Worm (Caenorhabditis elegans) whole organism, L1 larva: ENCODE data around the gene col-78.

Source experiments
- C04F5.9 ChIP-seq: sonication (generic microtip); optimal IDR thresholded peaks from 2 replicates; lab custom pipeline; 2016; ENCODE audit warnings: missing genetic modification characterization, missing compliant biosample characterization
- C16A3.4 ChIP-seq: fragments of 150-350 bp; optimal IDR thresholded peaks from 2 replicates; lab custom pipeline; 2014; ENCODE audit warnings: missing biosample characterization, missing genetic modification characterization
- F16B12.6 ChIP-seq: fragments of 150-350 bp; optimal IDR thresholded peaks from 2 replicates; lab custom pipeline; 2014; ENCODE audit warnings: missing biosample characterization, missing genetic modification characterization
- Y116A8C.19 ChIP-seq: sonication (generic microtip); optimal IDR thresholded peaks from 2 replicates; lab custom pipeline; 2016; ENCODE audit warnings: missing compliant biosample characterization, missing genetic modification characterization, borderline replicate concordance
- aha-1 ChIP-seq: fragments of 150-350 bp; optimal IDR thresholded peaks from 2 replicates; lab custom pipeline; 2014; ENCODE audit warnings: missing biosample characterization, missing genetic modification characterization
- alr-1 ChIP-seq: fragments of 200-800 bp; sonication (Bioruptor generic); optimal IDR thresholded peaks from 2 replicates; lab custom pipeline; 2018; ENCODE audit warnings: borderline replicate concordance, mild to moderate bottlenecking, missing genetic modification characterization, missing compliant biosample characterization
- aly-2 ChIP-seq: fragments of 150-350 bp; optimal IDR thresholded peaks from 2 replicates; lab custom pipeline; 2014; ENCODE audit warnings: missing biosample characterization, missing genetic modification characterization
- ama-1 ChIP-seq: fragments of 150-350 bp; optimal IDR thresholded peaks from 2 replicates; lab custom pipeline; 2014
- ceh-63 ChIP-seq: fragments of 200-800 bp; sonication (Bioruptor generic); optimal IDR thresholded peaks from 2 replicates; lab custom pipeline; 2018; ENCODE audit warnings: mild to moderate bottlenecking, missing genetic modification characterization, missing compliant biosample characterization
- ceh-82 ChIP-seq, 3 experiments: fragments of 150-350 bp in 1 of 3; sonication (generic microtip) in 2 of 3; optimal IDR thresholded peaks; 2 replicates each; lab custom pipeline; 2014 to 2017; ENCODE audit warnings: missing biosample characterization in 3 of 3, missing genetic modification characterization in 3 of 3
- ceh-90 ChIP-seq: sonication (generic microtip); optimal IDR thresholded peaks from 2 replicates; lab custom pipeline; 2016; ENCODE audit warnings: missing genetic modification characterization, missing compliant biosample characterization
- dpl-1 ChIP-seq, 3 experiments: fragments of 150-350 bp in 2 of 3; sonication (generic microtip) in 1 of 3; optimal IDR thresholded peaks; 2 replicates each; lab custom pipeline; 2014 to 2017; ENCODE audit warnings: missing biosample characterization in 3 of 3, missing genetic modification characterization in 3 of 3, missing genetic modification reagents in 3 of 3
- dsc-1 ChIP-seq: sonication (generic microtip); optimal IDR thresholded peaks from 2 replicates; lab custom pipeline; 2016; ENCODE audit warnings: mild to moderate bottlenecking, missing genetic modification characterization, missing compliant biosample characterization
- egl-13 ChIP-seq: sonication (generic microtip); optimal IDR thresholded peaks from 2 replicates; lab custom pipeline; 2016; ENCODE audit warnings: missing genotype, missing genetic modification reagents, missing genetic modification characterization, missing compliant biosample characterization
- elt-2 ChIP-seq: sonication (generic microtip); optimal IDR thresholded peaks from 2 replicates; lab custom pipeline; 2016; ENCODE audit warnings: missing genetic modification characterization, mild to moderate bottlenecking, inconsistent platforms, missing compliant biosample characterization, missing genetic modification reagents
- fkh-10 ChIP-seq: sonication (generic microtip); optimal IDR thresholded peaks from 2 replicates; lab custom pipeline; 2017; ENCODE audit warnings: missing biosample characterization, missing genetic modification reagents, missing genetic modification characterization
- fkh-8 ChIP-seq: sonication (generic microtip); optimal IDR thresholded peaks from 2 replicates; lab custom pipeline; 2016; ENCODE audit warnings: mild to moderate bottlenecking, missing genetic modification characterization, missing compliant biosample characterization
- hlh-4 ChIP-seq: sonication (generic microtip); optimal IDR thresholded peaks from 2 replicates; lab custom pipeline; 2016; ENCODE audit warnings: mild to moderate bottlenecking, missing genetic modification characterization, missing compliant biosample characterization
- hpl-2 ChIP-seq: fragments of 150-350 bp; optimal IDR thresholded peaks from 2 replicates; lab custom pipeline; 2014; ENCODE audit warnings: missing biosample characterization, missing genetic modification reagents, missing genetic modification characterization
- irx-1 ChIP-seq: sonication (generic microtip); optimal IDR thresholded peaks from 2 replicates; lab custom pipeline; 2016; ENCODE audit warnings: missing genetic modification characterization, missing compliant biosample characterization
- lin-13 ChIP-seq: fragments of 150-350 bp; optimal IDR thresholded peaks from 2 replicates; lab custom pipeline; 2014; ENCODE audit warnings: missing biosample characterization, missing genetic modification reagents, missing genetic modification characterization
- lin-14 ChIP-seq: fragments of 200-800 bp; sonication (Bioruptor generic); optimal IDR thresholded peaks from 2 replicates; lab custom pipeline; 2018; ENCODE audit warnings: mild to moderate bottlenecking, missing genetic modification characterization, moderate library complexity, missing compliant biosample characterization
- lin-15B ChIP-seq: fragments of 150-350 bp; sonication (generic microtip); optimal IDR thresholded peaks from 3 replicates; lab custom pipeline; 2014; ENCODE audit warnings: missing biosample characterization, missing genetic modification characterization
- lin-35 ChIP-seq, 2 experiments: fragments of 150-350 bp; optimal IDR thresholded peaks; 2 replicates each; lab custom pipeline; 2014; ENCODE audit warnings: missing biosample characterization in 2 of 2, missing genetic modification characterization in 2 of 2, missing genetic modification reagents in 2 of 2
- lir-3 ChIP-seq: sonication (generic microtip); optimal IDR thresholded peaks from 2 replicates; lab custom pipeline; 2016; ENCODE audit warnings: mild to moderate bottlenecking, missing genetic modification characterization, moderate library complexity, missing compliant biosample characterization; ENCODE audit not compliant: poor library complexity
- lsy-2 ChIP-seq, 2 experiments: fragments of 150-350 bp; optimal IDR thresholded peaks; 2 replicates each; lab custom pipeline; 2014; ENCODE audit warnings: missing biosample characterization in 2 of 2, missing genetic modification characterization in 2 of 2
- mab-9 ChIP-seq: fragments of 200-800 bp; sonication (Bioruptor generic); IDR thresholded peaks from 2 replicates; pipeline ENCODE4 v1.3.6; 2022; ENCODE audit warnings: missing genetic modification reagents, missing genetic modification characterization, missing compliant biosample characterization
- mdl-1 ChIP-seq, 2 experiments: fragments of 150-350 bp; optimal IDR thresholded peaks; 2 replicates each; lab custom pipeline; 2014 to 2017; ENCODE audit warnings: missing biosample characterization in 2 of 2, missing genetic modification characterization in 2 of 2, inconsistent platforms in 1 of 2
- mep-1 ChIP-seq: fragments of 150-350 bp; optimal IDR thresholded peaks from 2 replicates; lab custom pipeline; 2014; ENCODE audit warnings: missing biosample characterization, missing genetic modification characterization
- nhr-20 ChIP-seq: sonication (generic microtip); optimal IDR thresholded peaks from 2 replicates; lab custom pipeline; 2016; ENCODE audit warnings: mild to moderate bottlenecking, missing genetic modification characterization, missing compliant biosample characterization
- nhr-28 ChIP-seq: fragments of 150-350 bp; optimal IDR thresholded peaks from 2 replicates; lab custom pipeline; 2014; ENCODE audit warnings: missing biosample characterization, missing genetic modification characterization
- nhr-47 ChIP-seq: sonication (generic microtip); optimal IDR thresholded peaks from 2 replicates; lab custom pipeline; 2016; ENCODE audit warnings: mild to moderate bottlenecking, missing genetic modification characterization, moderate library complexity, missing compliant biosample characterization
- nhr-71 ChIP-seq: sonication (generic microtip); optimal IDR thresholded peaks from 2 replicates; lab custom pipeline; 2016; ENCODE audit warnings: mild to moderate bottlenecking, missing genetic modification characterization, moderate library complexity, missing compliant biosample characterization
- nhr-77 ChIP-seq: fragments of 150-350 bp; optimal IDR thresholded peaks from 2 replicates; lab custom pipeline; 2014; ENCODE audit warnings: missing biosample characterization, missing genetic modification characterization
- nhr-84 ChIP-seq: sonication (generic microtip); optimal IDR thresholded peaks from 2 replicates; lab custom pipeline; 2017; ENCODE audit warnings: missing biosample characterization, missing genetic modification characterization
- nhr-85 ChIP-seq: sonication (generic microtip); peaks from one replicate; lab custom pipeline; 2016; ENCODE audit warnings: missing genetic modification characterization, inconsistent platforms, missing compliant biosample characterization
- pag-3 ChIP-seq: sonication (generic microtip); optimal IDR thresholded peaks from 2 replicates; lab custom pipeline; 2017; ENCODE audit warnings: missing genetic modification characterization, mild to moderate bottlenecking, missing compliant biosample characterization, antibody characterized with exemption, borderline replicate concordance; ENCODE audit not compliant: insufficient read depth
- pqm-1 ChIP-seq: sonication (generic microtip); optimal IDR thresholded peaks from 3 replicates; lab custom pipeline; 2017; ENCODE audit warnings: missing biosample characterization, missing genetic modification characterization
- rnt-1 ChIP-seq: sonication (generic microtip); optimal IDR thresholded peaks from 2 replicates; lab custom pipeline; 2016; ENCODE audit warnings: mild to moderate bottlenecking, missing genetic modification characterization, moderate library complexity, missing compliant biosample characterization
- skn-1 ChIP-seq: fragments of 150-350 bp; optimal IDR thresholded peaks from 2 replicates; lab custom pipeline; 2014; ENCODE audit warnings: missing biosample characterization, missing genetic modification characterization
- snpc-4 ChIP-seq: fragments of 150-350 bp; optimal IDR thresholded peaks from 2 replicates; lab custom pipeline; 2014; ENCODE audit warnings: missing biosample characterization, missing genetic modification characterization
- snu-23 ChIP-seq: sonication (generic microtip); optimal IDR thresholded peaks from 2 replicates; lab custom pipeline; 2016; ENCODE audit warnings: missing genetic modification characterization, missing compliant biosample characterization
- sox-4 ChIP-seq: sonication (generic microtip); optimal IDR thresholded peaks from 2 replicates; lab custom pipeline; 2016; ENCODE audit warnings: missing genetic modification characterization, missing compliant biosample characterization
- sup-37 ChIP-seq: fragments of 200-800 bp; sonication (Bioruptor generic); optimal IDR thresholded peaks from 2 replicates; lab custom pipeline; 2018; ENCODE audit warnings: mild to moderate bottlenecking, missing genetic modification characterization, missing compliant biosample characterization
- swsn-7 ChIP-seq: sonication (generic microtip); optimal IDR thresholded peaks from 2 replicates; lab custom pipeline; 2016; ENCODE audit warnings: missing genetic modification characterization, missing compliant biosample characterization
- tbx-2 ChIP-seq: sonication (generic microtip); optimal IDR thresholded peaks from 2 replicates; lab custom pipeline; 2016; ENCODE audit warnings: missing genetic modification characterization, missing compliant biosample characterization
- tlp-1 ChIP-seq: fragments of 150-350 bp; optimal IDR thresholded peaks from 2 replicates; lab custom pipeline; 2014; ENCODE audit warnings: missing biosample characterization, missing genetic modification characterization
- unc-130 ChIP-seq: fragments of 150-350 bp; optimal IDR thresholded peaks from 2 replicates; lab custom pipeline; 2017; ENCODE audit warnings: missing biosample characterization, missing genetic modification characterization, inconsistent platforms
- unc-86 ChIP-seq: sonication (generic microtip); optimal IDR thresholded peaks from 2 replicates; lab custom pipeline; 2016; ENCODE audit warnings: missing genetic modification characterization, missing compliant biosample characterization
- unc-98 ChIP-seq: fragments of 200-800 bp; sonication (Bioruptor generic); IDR thresholded peaks from 2 replicates; pipeline ENCODE4 v1.3.6; 2022; ENCODE audit warnings: missing genetic modification characterization, missing compliant biosample characterization
- xbp-1 ChIP-seq: sonication (generic microtip); optimal IDR thresholded peaks from 2 replicates; lab custom pipeline; 2016; ENCODE audit warnings: missing genetic modification characterization, missing compliant biosample characterization
- zip-4 ChIP-seq: fragments of 200-800 bp; sonication (Bioruptor generic); optimal IDR thresholded peaks from 2 replicates; lab custom pipeline; 2018; ENCODE audit warnings: mild to moderate bottlenecking, missing genetic modification characterization, moderate library complexity, missing compliant biosample characterization
- ztf-11 ChIP-seq, 2 experiments: sonication (generic microtip); optimal IDR thresholded peaks; 2 replicates each; lab custom pipeline; 2016 to 2017; ENCODE audit warnings: missing genetic modification characterization in 2 of 2, missing biosample characterization in 1 of 2, missing compliant biosample characterization in 1 of 2
- ztf-4 ChIP-seq: fragments of 150-350 bp; optimal IDR thresholded peaks from 2 replicates; lab custom pipeline; 2014; ENCODE audit warnings: missing biosample characterization, missing genetic modification characterization

The col-78 gene

ce11 chrII:9177080-9177479 lies 24.7 kb downstream of the col-78 start, which contains the start of the genes sec-5 and pir-1:
Gene sec-5, minus strand, starts transcription at chrII:9177152.
Gene pir-1, plus strand, starts transcription at chrII:9177300.
- TF ChIP-seq nhr-77 (no peak), unc-130 (tag; lab: Kevin White, UChicago) (peak; percentile 5), hlh-4 (tag; lab: Kevin White, UChicago) (no peak), skn-1 (tag; lab: Kevin White, UChicago) (peak; percentile 57), lin-35 (GFP tag; optimal IDR thresholded peaks at IDR 0.05; lab: Kevin White, UChicago) (peak; percentile 56 to 60), ceh-63 (GFP tag; lab: Kevin White, UChicago) (no peak), nhr-71 (tag; lab: Kevin White, UChicago) (peak; percentile 63), aly-2 (tag; lab: Kevin White, UChicago) (no peak), nhr-47 (peak; percentile 54), fkh-10 (GFP tag; lab: Kevin White, UChicago) (no peak), unc-86 (tag; lab: Kevin White, UChicago) (peak; percentile 32), C16A3.4 (tag; lab: Kevin White, UChicago) (peak; percentile 20), ceh-90 (tag; lab: Kevin White, UChicago) (no peak), nhr-20 (tag; lab: Kevin White, UChicago) (peak; percentile 45), ama-1 (no peak), lsy-2 (tag; optimal IDR thresholded peaks at IDR 0.05; lab: Kevin White, UChicago) (peak; percentile 65 to 74), sup-37 (GFP tag; lab: Kevin White, UChicago) (no peak), nhr-84 (tag; lab: Kevin White, UChicago) (no peak), xbp-1 (tag; lab: Kevin White, UChicago) (peak; percentile 48), elt-2 (no peak), lin-13 (no peak), unc-98 (no peak), swsn-7 (tag; lab: Kevin White, UChicago) (peak; percentile 42), lir-3 (tag; lab: Kevin White, UChicago) (no peak), lin-14 (GFP tag; lab: Kevin White, UChicago) (peak; percentile 59), ceh-82 (tag; optimal IDR thresholded peaks at IDR 0.05; lab: Kevin White, UChicago) (peak; percentile 17 to 38 (median 31)), Y116A8C.19 (no peak), irx-1 (tag; lab: Kevin White, UChicago) (peak; percentile 41), dpl-1 (GFP tag; optimal IDR thresholded peaks at IDR 0.05; lab: Kevin White, UChicago) (peak in 1 of 3 experiments; percentile 53), nhr-85 (tag; lab: Kevin White, UChicago) (no peak), rnt-1 (tag; lab: Kevin White, UChicago) (peak; percentile 48), pag-3 (tag; lab: Kevin White, UChicago) (no peak), dsc-1 (tag; lab: Kevin White, UChicago) (no peak), lin-15B (peak; percentile 39), F16B12.6 (peak; percentile 26), snpc-4 (tag; lab: Kevin White, UChicago) (no peak), ztf-4 (tag; lab: Kevin White, UChicago) (no peak), mab-9 (no peak), snu-23 (peak; percentile 56), tbx-2 (tag; lab: Kevin White, UChicago) (peak; percentile 37), zip-4 (GFP tag; lab: Kevin White, UChicago) (no peak), ztf-11 (tag; optimal IDR thresholded peaks at IDR 0.05; lab: Kevin White, UChicago) (no peak), fkh-8 (no peak), egl-13 (tag; lab: Kevin White, UChicago) (no peak), aha-1 (tag; lab: Kevin White, UChicago) (no peak), tlp-1 (no peak), pqm-1 (tag; lab: Kevin White, UChicago) (no peak), nhr-28 (tag; lab: Kevin White, UChicago) (no peak), alr-1 (tag; lab: Kevin White, UChicago) (no peak), hpl-2 (GFP tag; lab: Kevin White, UChicago) (no peak), C04F5.9 (peak; percentile 42), mdl-1 (tag; optimal IDR thresholded peaks at IDR 0.05; lab: Kevin White, UChicago) (no peak), mep-1 (tag; lab: Kevin White, UChicago) (peak; percentile 71), sox-4 (tag; lab: Kevin White, UChicago) (no peak)
